Fruit fly (Drosophila melanogaster) whole organism, prepupa: ENCODE measurements around the gene CG15767.

Experiments used
- Blimp-1 ChIP-seq: fragments of 200-800 bp; sonication (Bioruptor generic); optimal IDR thresholded peaks from 3 replicates; lab custom pipeline; 2017; ENCODE audit warnings: missing biosample characterization, missing genetic modification characterization, mild to moderate bottlenecking, moderate library complexity, missing genetic modification reagents
- CG10631 ChIP-seq: fragments of 200-800 bp; sonication (Bioruptor generic); optimal IDR thresholded peaks from 2 replicates; lab custom pipeline; 2016; ENCODE audit warnings: missing biosample characterization, missing genetic modification characterization
- CG10669 ChIP-seq: fragments of 200-800 bp; sonication (Bioruptor generic); optimal IDR thresholded peaks from 3 replicates; lab custom pipeline; 2018; ENCODE audit warnings: missing biosample characterization, mild to moderate bottlenecking, missing genetic modification characterization, moderate library complexity
- CG11294 ChIP-seq: fragments of 200-800 bp; sonication (Bioruptor generic); IDR thresholded peaks from 2 replicates; pipeline ENCODE4 v1.3.6; 2022; ENCODE audit warnings: missing biosample characterization, missing genetic modification characterization
- CG11762 ChIP-seq: fragments of 200-800 bp; sonication (Bioruptor generic); optimal IDR thresholded peaks from 3 replicates; lab custom pipeline; 2016; ENCODE audit warnings: missing biosample characterization, missing genetic modification characterization; ENCODE audit not compliant: insufficient read depth
- CG15336 ChIP-seq: fragments of 200-800 bp; sonication (Bioruptor generic); IDR thresholded peaks from 2 replicates; pipeline ENCODE4 v1.3.6; 2022; ENCODE audit warnings: missing biosample characterization, missing genetic modification characterization
- CG1621 ChIP-seq: fragments of 200-800 bp; sonication (Bioruptor generic); optimal IDR thresholded peaks from 3 replicates; lab custom pipeline; 2018; ENCODE audit warnings: missing biosample characterization, mild to moderate bottlenecking, missing genetic modification characterization
- CG3032 ChIP-seq: fragments of 200-800 bp; optimal IDR thresholded peaks from 2 replicates; lab custom pipeline; 2019; ENCODE audit warnings: missing biosample characterization, mild to moderate bottlenecking, missing genetic modification characterization, moderate library complexity
- CG32006 ChIP-seq: fragments of 200-800 bp; sonication (Bioruptor generic); optimal IDR thresholded peaks from 3 replicates; lab custom pipeline; 2017; ENCODE audit warnings: missing biosample characterization, mild to moderate bottlenecking, missing genetic modification characterization
- CG34406 ChIP-seq: fragments of 200-800 bp; sonication (Bioruptor generic); optimal IDR thresholded peaks from 3 replicates; lab custom pipeline; 2016; ENCODE audit warnings: missing biosample characterization, missing genetic modification characterization
- CG3919 ChIP-seq: fragments of 200-800 bp; sonication (Bioruptor generic); optimal IDR thresholded peaks from 3 replicates; lab custom pipeline; 2016; ENCODE audit warnings: missing biosample characterization, missing genetic modification characterization
- CG6163 ChIP-seq: fragments of 200-800 bp; sonication (Bioruptor generic); IDR thresholded peaks from 3 replicates; pipeline ENCODE4 v1.3.6; 2022; ENCODE audit warnings: missing biosample characterization, missing genetic modification characterization
- CG6792 ChIP-seq: fragments of 200-800 bp; sonication (Bioruptor generic); optimal IDR thresholded peaks from 3 replicates; lab custom pipeline; 2016; ENCODE audit warnings: missing biosample characterization, missing genetic modification characterization
- CG7368 ChIP-seq: fragments of 200-800 bp; sonication (Bioruptor generic); optimal IDR thresholded peaks from 3 replicates; lab custom pipeline; 2016; ENCODE audit warnings: missing biosample characterization, missing genetic modification characterization
- CG8119 ChIP-seq: fragments of 200-800 bp; sonication (Bioruptor generic); IDR thresholded peaks from 3 replicates; pipeline ENCODE4 v1.3.6; 2022; ENCODE audit warnings: missing biosample characterization, missing genetic modification characterization
- CG8632 ChIP-seq: fragments of 200-800 bp; sonication (Bioruptor generic); optimal IDR thresholded peaks from 3 replicates; lab custom pipeline; 2016; ENCODE audit warnings: missing biosample characterization, missing genetic modification characterization
- CG9139 ChIP-seq: fragments of 200-800 bp; sonication (Bioruptor generic); optimal IDR thresholded peaks from 3 replicates; lab custom pipeline; 2017; ENCODE audit warnings: missing biosample characterization, mild to moderate bottlenecking, missing genetic modification characterization
- Eip75B ChIP-seq: fragments of 200-800 bp; sonication (Bioruptor generic); optimal IDR thresholded peaks from 3 replicates; lab custom pipeline; 2016; ENCODE audit warnings: missing biosample characterization, missing genetic modification characterization
- Eip78C ChIP-seq: fragments of 200-800 bp; sonication (Bioruptor generic); peaks from one replicate; lab custom pipeline; 2016; ENCODE audit warnings: missing biosample characterization, missing genetic modification characterization
- Hr38 ChIP-seq: sonication (Bioruptor generic); optimal IDR thresholded peaks from 2 replicates; lab custom pipeline; 2016; ENCODE audit warnings: missing biosample characterization, missing genetic modification characterization
- Hr39 ChIP-seq: fragments of 200-800 bp; sonication (Bioruptor generic); optimal IDR thresholded peaks from 2 replicates; lab custom pipeline; 2016; ENCODE audit warnings: missing biosample characterization, missing genetic modification characterization
- Lpt ChIP-seq: fragments of 200-800 bp; sonication (Bioruptor generic); optimal IDR thresholded peaks from 3 replicates; lab custom pipeline; 2016; ENCODE audit warnings: missing biosample characterization, missing genetic modification characterization
- OdsH ChIP-seq: fragments of 200-800 bp; sonication (Bioruptor generic); optimal IDR thresholded peaks from 3 replicates; lab custom pipeline; 2016; ENCODE audit warnings: missing biosample characterization, missing genetic modification characterization
- Sox102F ChIP-seq: fragments of 200-800 bp; sonication (Bioruptor generic); optimal IDR thresholded peaks from 2 replicates; lab custom pipeline; 2016; ENCODE audit warnings: missing biosample characterization, mild to moderate bottlenecking, missing genetic modification characterization
- Sox15 ChIP-seq: fragments of 200-800 bp; sonication (Bioruptor generic); optimal IDR thresholded peaks from 3 replicates; lab custom pipeline; 2016; ENCODE audit warnings: missing biosample characterization, missing genetic modification characterization
- achi ChIP-seq: fragments of 200-800 bp; sonication (Bioruptor generic); optimal IDR thresholded peaks from 3 replicates; lab custom pipeline; 2016; ENCODE audit warnings: missing biosample characterization, missing genetic modification characterization
- dsx ChIP-seq: fragments of 200-800 bp; optimal IDR thresholded peaks from 3 replicates; lab custom pipeline; 2019; ENCODE audit warnings: missing biosample characterization, mild to moderate bottlenecking, missing genetic modification characterization, moderate library complexity; ENCODE audit not compliant: poor library complexity, severe bottlenecking
- esn ChIP-seq: fragments of 200-800 bp; sonication (Bioruptor generic); optimal IDR thresholded peaks from 2 replicates; lab custom pipeline; 2016; ENCODE audit warnings: missing biosample characterization, mild to moderate bottlenecking, missing genetic modification characterization, moderate library complexity
- fd59A ChIP-seq: fragments of 200-800 bp; sonication (Bioruptor generic); optimal IDR thresholded peaks from 2 replicates; lab custom pipeline; 2017; ENCODE audit warnings: missing biosample characterization, mild to moderate bottlenecking, missing genetic modification characterization, missing genetic modification reagents
- fd85E ChIP-seq: fragments of 200-800 bp; sonication (Bioruptor generic); optimal IDR thresholded peaks from 3 replicates; lab custom pipeline; 2016; ENCODE audit warnings: missing biosample characterization, missing genetic modification characterization
- lz ChIP-seq: fragments of 200-800 bp; sonication (Bioruptor generic); optimal IDR thresholded peaks from 3 replicates; lab custom pipeline; 2016; ENCODE audit warnings: missing biosample characterization, missing genetic modification characterization
- salr ChIP-seq, 2 experiments: fragments of 200-800 bp; sonication (Bioruptor generic); optimal IDR thresholded peaks; 3 replicates each; lab custom pipeline; 2016 to 2018; ENCODE audit warnings: missing biosample characterization in 2 of 2, missing genetic modification characterization in 2 of 2, mild to moderate bottlenecking in 1 of 2
- spab ChIP-seq: fragments of 200-800 bp; sonication (Bioruptor generic); optimal IDR thresholded peaks from 2 replicates; lab custom pipeline; 2017; ENCODE audit warnings: missing biosample characterization, mild to moderate bottlenecking, missing genetic modification characterization, missing genetic modification reagents
- ss ChIP-seq, 2 experiments: fragments of 200-800 bp; sonication (Bioruptor generic); optimal IDR thresholded peaks; 2 replicates in 1 of 2; 3 replicates in 1 of 2; lab custom pipeline; 2017 to 2018; ENCODE audit warnings: mild to moderate bottlenecking in 2 of 2, missing biosample characterization in 2 of 2, missing genetic modification characterization in 2 of 2, moderate library complexity in 1 of 2
- svp ChIP-seq: fragments of 200-800 bp; sonication (Bioruptor generic); peaks from one replicate; lab custom pipeline; 2016; ENCODE audit warnings: missing biosample characterization, missing genetic modification characterization
- vri ChIP-seq: fragments of 200-800 bp; sonication (Bioruptor generic); optimal IDR thresholded peaks from 3 replicates; lab custom pipeline; 2016; ENCODE audit warnings: missing biosample characterization, mild to moderate bottlenecking, missing genetic modification characterization

The CG15767 gene

DNA sequence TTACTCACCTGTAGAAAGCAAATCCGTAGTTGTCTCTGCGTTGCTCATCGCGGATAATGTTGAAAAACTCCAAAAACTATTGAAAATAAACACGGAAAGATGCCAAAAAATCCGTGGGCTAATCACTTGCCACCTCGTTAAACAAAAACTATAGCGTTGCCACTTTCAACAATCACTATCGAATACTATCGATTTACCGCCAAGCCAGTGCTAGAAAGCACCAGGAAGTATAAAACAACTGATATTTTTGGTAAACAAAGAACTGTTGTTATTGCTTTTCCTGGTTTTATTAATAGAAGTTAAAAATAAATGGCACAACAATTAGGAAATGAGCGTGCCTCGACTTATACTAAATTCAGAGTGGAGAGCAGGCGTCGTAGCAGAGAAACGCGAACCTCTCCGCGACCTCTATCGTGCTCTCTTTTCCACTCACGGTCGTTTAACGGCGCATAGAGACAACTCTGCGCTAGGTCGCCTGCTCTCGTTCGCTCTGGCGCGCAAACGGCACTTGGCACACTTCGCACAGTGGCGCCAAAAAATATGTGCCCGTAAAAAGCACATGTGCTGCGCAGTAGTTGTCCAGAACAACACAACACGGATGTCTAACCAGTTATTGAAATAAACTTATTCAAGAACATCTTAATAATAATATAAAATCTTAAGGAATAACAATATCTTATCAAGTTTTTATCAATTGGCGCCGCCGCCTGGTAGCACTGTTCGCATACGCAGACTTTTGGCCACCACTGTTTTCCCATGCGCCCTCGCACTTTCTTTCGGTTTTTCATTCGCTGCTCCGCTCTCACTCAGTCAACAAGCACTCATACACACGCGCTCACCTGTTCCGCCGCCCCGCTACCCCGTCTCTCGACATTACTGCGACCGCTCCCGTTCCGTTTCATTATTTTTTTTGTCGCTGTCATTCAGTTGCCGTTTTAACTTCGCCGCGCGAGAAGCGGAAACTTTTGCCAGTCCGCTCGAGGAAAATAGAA is 34.2 kb upstream of the CG15767 start, which contains the start of the genes lin-52 and CG15771 (continued):
- TF ChIP-seq CG1621 (tag; lab: Kevin White, UChicago) (peak; percentile 83), vri (peak; percentile 91), CG9139 (GFP tag; lab: Kevin White, UChicago) (peak; percentile 95), svp (GFP tag; lab: Kevin White, UChicago) (peak; percentile 97), CG34406 (peak; percentile 94), ss (GFP tag; optimal IDR thresholded peaks at IDR 0.05; lab: Kevin White, UChicago) (peak; percentile 96 to 97), lz (GFP tag; lab: Kevin White, UChicago) (peak; percentile 95), CG8119 (GFP tag; lab: Robert Waterston, UW) (peak; percentile 98), Blimp-1 (GFP tag; lab: Kevin White, UChicago) (peak; percentile 92), fd85E (GFP tag; lab: Kevin White, UChicago) (peak; percentile 89), salr (GFP tag; optimal IDR thresholded peaks at IDR 0.05; lab: Kevin White, UChicago) (peak; percentile 83 to 92), Lpt (GFP tag; lab: Kevin White, UChicago) (peak; percentile 94), CG8632 (GFP tag; lab: Kevin White, UChicago) (peak; percentile 94), CG11294 (GFP tag; lab: Robert Waterston, UW) (peak; percentile 93), Hr38 (GFP tag; lab: Kevin White, UChicago) (peak; percentile 16), Sox15 (GFP tag; lab: Kevin White, UChicago) (peak; percentile 95), CG6792 (GFP tag; lab: Kevin White, UChicago) (peak; percentile 96), CG7368 (peak; percentile 91), spab (peak; percentile 93), CG6163 (peak; percentile 94), Eip75B (GFP tag; lab: Kevin White, UChicago) (peak; percentile 94), CG15336 (GFP tag; lab: Robert Waterston, UW) (peak; percentile 98), Sox102F (GFP tag; lab: Kevin White, UChicago) (peak; percentile 94), CG10631 (GFP tag; lab: Kevin White, UChicago) (peak; percentile 95), CG3032 (peak; percentile 96), CG32006 (GFP tag; lab: Kevin White, UChicago) (peak; percentile 97), Hr39 (GFP tag; lab: Kevin White, UChicago) (peak; percentile 88), esn (GFP tag; lab: Kevin White, UChicago) (peak; percentile 96), CG3919 (GFP tag; lab: Kevin White, UChicago) (peak; percentile 94), fd59A (GFP tag; lab: Kevin White, UChicago) (peak; percentile 94), dsx (GFP tag; lab: Kevin White, UChicago) (peak; percentile 92), CG10669 (peak; percentile 95), achi (GFP tag; lab: Kevin White, UChicago) (peak; percentile 95), OdsH (peak; percentile 96), CG11762 (GFP tag; lab: Kevin White, UChicago) (peak; percentile 95)

DNA sequence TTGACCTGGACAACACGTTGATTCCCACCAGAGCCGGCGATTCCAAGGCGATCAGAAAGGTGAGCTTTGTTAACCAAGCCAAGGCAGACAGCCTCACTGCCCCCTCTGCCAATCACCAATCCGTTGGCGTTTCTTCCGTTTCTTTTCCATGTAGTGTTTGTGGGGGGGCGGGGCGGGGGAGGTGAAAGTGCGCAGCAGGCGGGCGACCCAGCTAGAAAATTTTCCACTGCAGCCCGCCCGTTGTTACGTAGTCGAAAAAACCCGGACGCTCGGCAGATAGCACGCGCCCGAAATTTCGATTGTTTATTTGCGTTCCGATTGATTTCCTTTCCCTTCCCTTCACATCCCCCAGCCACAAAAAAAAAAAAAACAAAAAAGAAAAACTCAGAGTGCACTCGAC is 33.1 kb upstream of the CG15767 start:
- TF ChIP-seq vri (peak; percentile 39), Eip78C (GFP tag; lab: Kevin White, UChicago) (no peak)
